Fruit fly (Drosophila melanogaster): Measurements from ENCODE around the gene CG44195.

dm6 chr3L:7718561-7719417 is 23.3 kb upstream of the CG44195 start, which contains the start of gene Mcad:
- TF ChIP-seq CG8478 (optimal IDR thresholded peaks at IDR 0.05) (no peak), CTCF (optimal IDR thresholded peaks at IDR 0.05) (no peak)
